Fruit fly (Drosophila melanogaster) whole organism, adult: ENCODE data around the gene Obp99d.

Experiments
- CG11617 ChIP-seq: fragments of 200-800 bp; sonication (Bioruptor generic); optimal IDR thresholded peaks from 2 replicates; lab custom pipeline; 2017; ENCODE audit warnings: mild to moderate bottlenecking, missing biosample characterization, missing genetic modification reagents, missing genetic modification characterization
- CG14711 ChIP-seq: fragments of 200-800 bp; sonication (Bioruptor generic); optimal IDR thresholded peaks from 2 replicates; lab custom pipeline; 2018; ENCODE audit warnings: missing biosample characterization, mild to moderate bottlenecking, missing genetic modification characterization, moderate library complexity
- CG33017 ChIP-seq: fragments of 200-800 bp; sonication (Bioruptor generic); optimal IDR thresholded peaks from 2 replicates; lab custom pipeline; 2018; ENCODE audit warnings: missing biosample characterization, mild to moderate bottlenecking, missing genetic modification characterization, moderate library complexity
- CG5204 ChIP-seq: fragments of 200-800 bp; sonication (Bioruptor generic); optimal IDR thresholded peaks from 2 replicates; lab custom pipeline; 2016; ENCODE audit warnings: missing biosample characterization, missing genetic modification characterization
- CG7045 ChIP-seq: fragments of 200-800 bp; sonication (Bioruptor generic); optimal IDR thresholded peaks from 2 replicates; lab custom pipeline; 2017; ENCODE audit warnings: missing biosample characterization, mild to moderate bottlenecking, missing genetic modification characterization
- CG7101 ChIP-seq: fragments of 200-800 bp; sonication (Bioruptor generic); optimal IDR thresholded peaks from 2 replicates; lab custom pipeline; 2018; ENCODE audit warnings: missing biosample characterization, mild to moderate bottlenecking, missing genetic modification characterization, moderate library complexity
- Clk ChIP-seq: fragments of 200-800 bp; sonication (Bioruptor generic); optimal IDR thresholded peaks from 2 replicates; lab custom pipeline; 2017; ENCODE audit warnings: missing biosample characterization, missing genetic modification characterization
- Crg-1 ChIP-seq: fragments of 200-800 bp; sonication (Bioruptor generic); optimal IDR thresholded peaks from 2 replicates; lab custom pipeline; 2016; ENCODE audit warnings: missing biosample characterization, missing genetic modification characterization
- cnc ChIP-seq, 2 experiments: fragments of >200 bp; optimal IDR thresholded peaks; 2 replicates each; lab custom pipeline; 2017
- kay ChIP-seq: fragments of 200-800 bp; sonication (Bioruptor generic); peaks from one replicate; lab custom pipeline; 2016; ENCODE audit warnings: missing biosample characterization, missing genetic modification characterization, borderline replicate concordance
- ovo ChIP-seq: fragments of 200-800 bp; sonication (Bioruptor generic); optimal IDR thresholded peaks from 2 replicates; lab custom pipeline; 2016; ENCODE audit warnings: missing biosample characterization, missing genetic modification characterization
- toe ChIP-seq: fragments of 200-800 bp; sonication (Bioruptor generic); optimal IDR thresholded peaks from 2 replicates; lab custom pipeline; 2016; ENCODE audit warnings: missing biosample characterization, missing genetic modification characterization

DNA sequence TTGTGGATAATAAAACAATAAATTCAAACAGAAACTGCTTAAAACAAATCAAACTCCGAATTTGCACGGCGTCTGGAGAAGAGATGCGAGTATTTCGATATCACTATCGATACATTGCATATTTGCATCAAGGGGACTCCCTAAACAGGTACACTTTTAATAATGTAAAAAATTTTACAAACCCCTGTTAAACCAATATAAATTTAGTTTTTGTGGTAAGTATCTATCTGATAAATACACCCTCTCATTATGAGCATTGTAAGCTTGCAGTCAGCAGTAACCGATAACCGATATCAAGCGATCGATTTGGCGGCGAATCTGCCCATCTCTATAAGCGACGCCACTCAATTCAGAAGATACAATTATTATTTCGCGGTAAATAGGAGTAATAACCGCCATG is 39.0 kb upstream of the Obp99d start, which contains the start of the genes Bub3 and Cap-D2:
- no peak for TF ChIP-seq Clk (GFP tag; lab: Kevin White, UChicago)
- peak; percentile 3 for TF ChIP-seq CG33017 (tag; lab: Kevin White, UChicago)
- TF ChIP-seq ovo (GFP tag; lab: Kevin White, UChicago), result no peak
- no peak for TF ChIP-seq kay (GFP tag; lab: Kevin White, UChicago)
- peak; percentile 66 for TF ChIP-seq CG7045 (GFP tag; lab: Kevin White, UChicago)
- TF ChIP-seq cnc (optimal IDR thresholded peaks at IDR 0.05; lab: Kevin White, UChicago), result no peak
- no peak for TF ChIP-seq Crg-1 (GFP tag; lab: Kevin White, UChicago)
- peak; percentile 2 for TF ChIP-seq CG11617 (GFP tag; lab: Kevin White, UChicago)
- TF ChIP-seq CG14711, result peak; percentile 69
- TF ChIP-seq CG5204 (GFP tag; lab: Kevin White, UChicago), result peak; percentile 40
- peak; percentile 54 for TF ChIP-seq CG7101 (tag; lab: Kevin White, UChicago)
- peak; percentile 65 for TF ChIP-seq toe (GFP tag; lab: Kevin White, UChicago)
